Worm (Caenorhabditis elegans) whole organism, mixed stage, embryonic: Measurements from ENCODE around the gene F44E5.1.

Experiments used
- M03D4.4 ChIP-seq: sonication (generic microtip); optimal IDR thresholded peaks from 2 replicates; lab custom pipeline; 2017; ENCODE audit warnings: mild to moderate bottlenecking, missing genetic modification characterization, missing compliant biosample characterization
- bed-3 ChIP-seq: fragments of 200-800 bp; sonication (Bioruptor generic); optimal IDR thresholded peaks from 3 replicates; lab custom pipeline; 2018; ENCODE audit warnings: mild to moderate bottlenecking, missing genetic modification characterization, moderate library complexity, missing compliant biosample characterization
- ceh-39 ChIP-seq: fragments of 150-350 bp; optimal IDR thresholded peaks from 2 replicates; lab custom pipeline; 2014; ENCODE audit warnings: missing biosample characterization, missing genetic modification characterization
- ceh-43 ChIP-seq: fragments of 200-800 bp; sonication (Bioruptor generic); optimal IDR thresholded peaks from 2 replicates; lab custom pipeline; 2018; ENCODE audit warnings: mild to moderate bottlenecking, missing genetic modification characterization, moderate library complexity, missing compliant biosample characterization
- ces-1 ChIP-seq: fragments of 150-350 bp; optimal IDR thresholded peaks from 2 replicates; lab custom pipeline; 2014; ENCODE audit warnings: missing biosample characterization, missing genetic modification reagents, missing genetic modification characterization
- cnd-1 ChIP-seq: fragments of 200-800 bp; sonication (Bioruptor generic); optimal IDR thresholded peaks from 2 replicates; lab custom pipeline; 2018; ENCODE audit warnings: mild to moderate bottlenecking, missing genetic modification characterization, missing compliant biosample characterization
- drap-1 ChIP-seq: fragments of 200-800 bp; sonication (Bioruptor generic); optimal IDR thresholded peaks from 3 replicates; lab custom pipeline; 2018; ENCODE audit warnings: mild to moderate bottlenecking, missing genetic modification characterization, missing compliant biosample characterization
- elt-1 ChIP-seq: sonication (generic microtip); optimal IDR thresholded peaks from 2 replicates; lab custom pipeline; 2017; ENCODE audit warnings: missing genetic modification characterization, mild to moderate bottlenecking, missing compliant biosample characterization, antibody characterized with exemption, moderate library complexity, borderline replicate concordance; ENCODE audit not compliant: insufficient read depth
- elt-3 ChIP-seq: fragments of 150-350 bp; optimal IDR thresholded peaks from 2 replicates; lab custom pipeline; 2014; ENCODE audit warnings: missing biosample characterization, missing genetic modification characterization
- flh-1 ChIP-seq: fragments of 200-800 bp; sonication (Bioruptor generic); optimal IDR thresholded peaks from 2 replicates; lab custom pipeline; 2018; ENCODE audit warnings: mild to moderate bottlenecking, missing genetic modification characterization, moderate library complexity, missing compliant biosample characterization
- hlh-1 ChIP-seq: fragments of 150-350 bp; optimal IDR thresholded peaks from 2 replicates; lab custom pipeline; 2014; ENCODE audit warnings: missing biosample characterization, missing genetic modification reagents, missing genetic modification characterization
- lin-13 ChIP-seq: fragments of 150-350 bp; optimal IDR thresholded peaks from 2 replicates; lab custom pipeline; 2014; ENCODE audit warnings: missing biosample characterization, missing genetic modification characterization
- lin-32 ChIP-seq: fragments of 200-800 bp; sonication (Bioruptor generic); optimal IDR thresholded peaks from 2 replicates; lab custom pipeline; 2018; ENCODE audit warnings: mild to moderate bottlenecking, missing genetic modification characterization, missing compliant biosample characterization
- lsy-2 ChIP-seq: fragments of 150-350 bp; optimal IDR thresholded peaks from 2 replicates; lab custom pipeline; 2014; ENCODE audit warnings: missing biosample characterization, missing genetic modification characterization
- mep-1 ChIP-seq: fragments of 150-350 bp; optimal IDR thresholded peaks from 2 replicates; lab custom pipeline; 2017; ENCODE audit warnings: missing biosample characterization, missing genetic modification reagents, missing genetic modification characterization, inconsistent platforms
- mls-2 ChIP-seq: sonication (generic microtip); optimal IDR thresholded peaks from 2 replicates; lab custom pipeline; 2016; ENCODE audit warnings: mild to moderate bottlenecking, missing genetic modification characterization, moderate library complexity, missing compliant biosample characterization
- nhr-12 ChIP-seq: fragments of 150-350 bp; optimal IDR thresholded peaks from 2 replicates; lab custom pipeline; 2014; ENCODE audit warnings: missing biosample characterization, missing genetic modification characterization
- nhr-237 ChIP-seq: fragments of 150-350 bp; optimal IDR thresholded peaks from 2 replicates; lab custom pipeline; 2014; ENCODE audit warnings: missing biosample characterization, missing genetic modification characterization
- nhr-28 ChIP-seq: fragments of 150-350 bp; optimal IDR thresholded peaks from 2 replicates; lab custom pipeline; 2014; ENCODE audit warnings: missing biosample characterization, missing genetic modification characterization
- nhr-76 ChIP-seq: sonication (generic microtip); optimal IDR thresholded peaks from 2 replicates; lab custom pipeline; 2017; ENCODE audit warnings: missing biosample characterization, missing genetic modification characterization
- sem-2 ChIP-seq: fragments of 200-800 bp; sonication (Bioruptor generic); optimal IDR thresholded peaks from 2 replicates; lab custom pipeline; 2018; ENCODE audit warnings: mild to moderate bottlenecking, missing genetic modification characterization, missing compliant biosample characterization
- snpc-4 ChIP-seq: fragments of 150-350 bp; optimal IDR thresholded peaks from 2 replicates; lab custom pipeline; 2014; ENCODE audit warnings: missing biosample characterization, missing genetic modification characterization
- tbx-8 ChIP-seq: fragments of 200-800 bp; sonication (Bioruptor generic); optimal IDR thresholded peaks from 2 replicates; lab custom pipeline; 2018; ENCODE audit warnings: mild to moderate bottlenecking, missing genetic modification characterization, moderate library complexity, missing compliant biosample characterization
- unc-120 ChIP-seq: sonication (generic microtip); optimal IDR thresholded peaks from 2 replicates; lab custom pipeline; 2017; ENCODE audit warnings: missing genetic modification characterization, missing compliant biosample characterization; ENCODE audit not compliant: poor library complexity, severe bottlenecking
- unc-39 ChIP-seq: fragments of 150-350 bp; optimal IDR thresholded peaks from 2 replicates; lab custom pipeline; 2014; ENCODE audit warnings: missing biosample characterization, missing genetic modification characterization
- unc-62 ChIP-seq: fragments of 150-350 bp; optimal IDR thresholded peaks from 2 replicates; lab custom pipeline; 2014; ENCODE audit warnings: missing biosample characterization, missing genetic modification reagents, missing genetic modification characterization
- ztf-11 ChIP-seq: fragments of 150-350 bp; optimal IDR thresholded peaks from 2 replicates; lab custom pipeline; 2014; ENCODE audit warnings: missing biosample characterization, missing genetic modification characterization

The F44E5.1 gene

ce11 chrII:11737347-11737746 lies 37.0 kb downstream of the F44E5.1 start:
- TF ChIP-seq unc-62 (GFP tag; lab: Kevin White, UChicago), result peak; percentile 87
- TF ChIP-seq unc-120, result peak; percentile 29
- no peak for TF ChIP-seq lsy-2 (tag; lab: Kevin White, UChicago)
- no peak for TF ChIP-seq elt-3 (tag; lab: Kevin White, UChicago)
- TF ChIP-seq snpc-4 (tag; lab: Kevin White, UChicago), result no peak
- TF ChIP-seq nhr-28 (tag; lab: Kevin White, UChicago), result no peak

- TF ChIP-seq elt-1, result peak; percentile 53
- no peak for TF ChIP-seq hlh-1 (tag; lab: Kevin White, UChicago)
Measured at ce11 chrII:11733850-11734249, 40.5 kb downstream of the F44E5.1 start.

ce11 chrII:11732513-11732912 lies 41.8 kb downstream of the F44E5.1 start, which contains the start of gene F13D12.8:
Gene F13D12.8, minus strand, starts transcription at chrII:11732594.
- no peak for TF ChIP-seq tbx-8 (GFP tag; lab: Kevin White, UChicago)
- TF ChIP-seq ces-1 (GFP tag; lab: Kevin White, UChicago), result peak; percentile 39

ce11 chrII:11731174-11731724 lies 43.1 kb downstream of the F44E5.1 start:
- TF ChIP-seq ceh-39 (tag; lab: Kevin White, UChicago) (no peak), M03D4.4 (tag; lab: Kevin White, UChicago) (no peak), nhr-237 (tag; lab: Kevin White, UChicago) (no peak), unc-62 (GFP tag; lab: Kevin White, UChicago) (no peak), ztf-11 (no peak)

- TF ChIP-seq drap-1 (GFP tag; lab: Kevin White, UChicago) (no peak), bed-3 (GFP tag; lab: Kevin White, UChicago) (no peak), unc-120 (no peak), ceh-43 (GFP tag; lab: Kevin White, UChicago) (no peak), unc-39 (tag; lab: Kevin White, UChicago) (no peak), tbx-8 (GFP tag; lab: Kevin White, UChicago) (no peak)
Measured at ce11 chrII:11729757-11730535, 44.4 kb downstream of the F44E5.1 start.

- TF ChIP-seq M03D4.4 (tag; lab: Kevin White, UChicago) (no peak), hlh-1 (tag; lab: Kevin White, UChicago) (peak; percentile 91), unc-120 (peak; percentile 45)
- TF ChIP-seq, all 35 proteins: peak for 2
Measured at ce11 chrII:11728545-11729105, 45.7 kb downstream of the F44E5.1 start, which contains the start of gene alh-8. Gene alh-8, plus strand, starts transcription at chrII:11729055.

- TF ChIP-seq ceh-39 (tag; lab: Kevin White, UChicago) (no peak), drap-1 (GFP tag; lab: Kevin White, UChicago) (no peak), cnd-1 (no peak), mep-1 (no peak), nhr-76 (no peak), elt-1 (no peak), ztf-11 (no peak), tbx-8 (GFP tag; lab: Kevin White, UChicago) (no peak), lin-13 (tag; lab: Kevin White, UChicago) (no peak), nhr-237 (tag; lab: Kevin White, UChicago) (no peak), unc-39 (tag; lab: Kevin White, UChicago) (no peak), bed-3 (GFP tag; lab: Kevin White, UChicago) (no peak), sem-2 (GFP tag; lab: Kevin White, UChicago) (no peak), flh-1 (GFP tag; lab: Kevin White, UChicago) (no peak), lin-32 (GFP tag; lab: Kevin White, UChicago) (no peak), nhr-28 (tag; lab: Kevin White, UChicago) (no peak), mls-2 (tag; lab: Kevin White, UChicago) (no peak), nhr-12 (no peak), M03D4.4 (tag; lab: Kevin White, UChicago) (no peak), unc-62 (GFP tag; lab: Kevin White, UChicago) (no peak)
Measured at ce11 chrII:11727438-11727837, 46.9 kb downstream of the F44E5.1 start.
